Fruit fly (Drosophila melanogaster): ENCODE measurements around the gene CG17375.

CG17375 gene

dm6 chr2L:6774853-6775252, 30.7 kb downstream of the CG17375 start (continued):
- TF ChIP-seq CkIIα-i1 (GFP tag; IDR thresholded peaks at IDR 0.05), result no peak
- TF ChIP-seq Dip3 (GFP tag; optimal IDR thresholded peaks at IDR 0.05), result no peak
- peak; percentile 84 for TF ChIP-seq Dll (GFP tag; IDR thresholded peaks at IDR 0.05; ENCODE audit: partially characterized antibody)
- TF ChIP-seq BEAF-32 (GFP tag; optimal IDR thresholded peaks at IDR 0.05), result peak; percentile 53
- TF ChIP-seq klu (GFP tag; IDR thresholded peaks at IDR 0.05), result no peak
- TF ChIP-seq knrl (GFP tag; IDR thresholded peaks at IDR 0.05; ENCODE audit: partially characterized antibody), result peak; percentile 60; the same call in 2 of the 3 replicates
- peak; percentile 46; the same call in 1 of the 2 replicates for TF ChIP-seq sna (GFP tag; IDR thresholded peaks at IDR 0.05; ENCODE audit: partially characterized antibody)
- no peak for TF ChIP-seq tna (GFP tag; IDR thresholded peaks at IDR 0.05; ENCODE audit: partially characterized antibody)
- peak; percentile 34; the same call in 1 of the 2 replicates for TF ChIP-seq Bgb (GFP tag; IDR thresholded peaks at IDR 0.05; ENCODE audit: partially characterized antibody)
- no peak for TF ChIP-seq prd (optimal IDR thresholded peaks at IDR 0.05)
- TF ChIP-seq prd (GFP tag; IDR thresholded peaks at IDR 0.05), result peak; percentile 34; the same call in 1 of the 3 replicates
- 0 out of 3 replicates have a peak, but pooled peaks have one; percentile 34 for TF ChIP-seq sr (GFP tag; IDR thresholded peaks at IDR 0.05)

dm6 chr2L:6773645-6774044, 31.9 kb downstream of the CG17375 start, which contains the start of gene CG17378:
TSS of gene CG17378 (plus strand) at chr2L:6774041.
- TF ChIP-seq Stat92E (GFP tag; optimal IDR thresholded peaks at IDR 0.05), result no peak
- TF ChIP-seq BEAF-32 (GFP tag; optimal IDR thresholded peaks at IDR 0.05), result peak; percentile 12
- TF ChIP-seq CG3065 (GFP tag; optimal IDR thresholded peaks at IDR 0.05), result no peak
- peak; percentile 49; the same call in 1 of the 2 replicates for TF ChIP-seq Bgb (GFP tag; IDR thresholded peaks at IDR 0.05; ENCODE audit: partially characterized antibody)
- no peak for TF ChIP-seq ind (GFP tag; optimal IDR thresholded peaks at IDR 0.05)
- TF ChIP-seq CG2202 (tag; optimal IDR thresholded peaks at IDR 0.05), result no peak
- no peak for TF ChIP-seq Sry-β (GFP tag; optimal IDR thresholded peaks at IDR 0.05)
- TF ChIP-seq crp (GFP tag; optimal IDR thresholded peaks at IDR 0.05), result peak in 1 of 2 experiments; percentile 76
- peak; percentile 62; the same call in 1 of the 3 replicates for TF ChIP-seq CG34422 (GFP tag; IDR thresholded peaks at IDR 0.05)
- 0 out of 2 replicates have a peak, but pooled peaks have one; percentile 30 for TF ChIP-seq Dref (GFP tag; IDR thresholded peaks at IDR 0.05)
- peak; percentile 46; the same call in 1 of the 3 replicates for TF ChIP-seq sr (GFP tag; IDR thresholded peaks at IDR 0.05)
- TF ChIP-seq gem (tag; optimal IDR thresholded peaks at IDR 0.05), result no peak
- no peak for TF ChIP-seq gro (GFP tag; optimal IDR thresholded peaks at IDR 0.05)
- no peak for TF ChIP-seq cato (GFP tag; optimal IDR thresholded peaks at IDR 0.05; ENCODE audit: borderline replicate concordance)
- TF ChIP-seq bigmax (GFP tag; optimal IDR thresholded peaks at IDR 0.05), result no peak
- peak; percentile 83 for TF ChIP-seq onecut (GFP tag; IDR thresholded peaks at IDR 0.05)
- no peak for TF ChIP-seq z (GFP tag; IDR thresholded peaks at IDR 0.05)
- no peak for TF ChIP-seq Dek (tag; optimal IDR thresholded peaks at IDR 0.05)
- peak; percentile 75 for TF ChIP-seq Deaf1 (tag; optimal IDR thresholded peaks at IDR 0.05)
- no peak for TF ChIP-seq nom (GFP tag; optimal IDR thresholded peaks at IDR 0.05)
- TF ChIP-seq zfh1 (GFP tag; IDR thresholded peaks at IDR 0.05), result no peak
- no peak for TF ChIP-seq CG16779 (GFP tag; IDR thresholded peaks at IDR 0.05)
- TF ChIP-seq CG18262 (tag; optimal IDR thresholded peaks at IDR 0.05), result no peak
- no peak for TF ChIP-seq CG34376 (GFP tag; optimal IDR thresholded peaks at IDR 0.05)
- TF ChIP-seq Oaz (GFP tag; IDR thresholded peaks at IDR 0.05), result no peak
- peak; percentile 23 for TF ChIP-seq Dp (GFP tag; optimal IDR thresholded peaks at IDR 0.05)
- TF ChIP-seq CG7372 (GFP tag; IDR thresholded peaks at IDR 0.05), result no peak
- no peak for TF ChIP-seq Hr3 (GFP tag; optimal IDR thresholded peaks at IDR 0.05)
- TF ChIP-seq sna (GFP tag; IDR thresholded peaks at IDR 0.05; ENCODE audit: partially characterized antibody), result 0 out of 2 replicates have a peak, but pooled peaks have one; percentile 28
- no peak for TF ChIP-seq pho (GFP tag; optimal IDR thresholded peaks at IDR 0.05)
- TF ChIP-seq ftz-f1 (GFP tag; optimal IDR thresholded peaks at IDR 0.05), result peak; percentile 55
- no peak for TF ChIP-seq Kr (GFP tag; optimal IDR thresholded peaks at IDR 0.05)
- 0 out of 4 replicates have a peak, but pooled peaks have one; percentile 11 for TF ChIP-seq Dll (GFP tag; IDR thresholded peaks at IDR 0.05; ENCODE audit: partially characterized antibody)
- no peak for TF ChIP-seq B-H1 (GFP tag; IDR thresholded peaks at IDR 0.05)
- no peak for TF ChIP-seq ab (GFP tag; optimal IDR thresholded peaks at IDR 0.05)
- no peak for TF ChIP-seq bsh (GFP tag; optimal IDR thresholded peaks at IDR 0.05)
- TF ChIP-seq CG4854 (GFP tag; optimal IDR thresholded peaks at IDR 0.05), result no peak
- no peak for TF ChIP-seq CG1529 (GFP tag; optimal IDR thresholded peaks at IDR 0.05)
- TF ChIP-seq CG17328 (GFP tag; IDR thresholded peaks at IDR 0.05), result no peak
- TF ChIP-seq Camta (GFP tag; optimal IDR thresholded peaks at IDR 0.05), result no peak
- TF ChIP-seq Rfx (GFP tag; IDR thresholded peaks at IDR 0.05), result peak; percentile 22; the same call in 1 of the 2 replicates
